Fruit fly (Drosophila melanogaster): ENCODE measurements around the gene CG32037.

Gene CG32037

dm6 chr3L:9461670-9462246 lies 30.3 kb downstream of the CG32037 start (continued):
- no peak for TF ChIP-seq Dp (GFP tag; optimal IDR thresholded peaks at IDR 0.05)
- no peak for TF ChIP-seq CG2120 (GFP tag; optimal IDR thresholded peaks at IDR 0.05)
- no peak for TF ChIP-seq CG34376 (GFP tag; optimal IDR thresholded peaks at IDR 0.05)
- no peak for TF ChIP-seq Tbp (GFP tag; optimal IDR thresholded peaks at IDR 0.05)
- TF ChIP-seq CG12391 (tag; optimal IDR thresholded peaks at IDR 0.05), result no peak
- no peak for TF ChIP-seq gcm (GFP tag; optimal IDR thresholded peaks at IDR 0.05)
- TF ChIP-seq CG8359 (GFP tag; optimal IDR thresholded peaks at IDR 0.05; ENCODE audit: borderline replicate concordance), result no peak
- no peak for TF ChIP-seq CG7928 (GFP tag; optimal IDR thresholded peaks at IDR 0.05)
- 0 out of 3 replicates have a peak, but pooled peaks have one; percentile 30 for TF ChIP-seq Opbp (GFP tag; IDR thresholded peaks at IDR 0.05; ENCODE audit: partially characterized antibody)
- TF ChIP-seq dan (GFP tag; IDR thresholded peaks at IDR 0.05), result no peak
- no peak for TF ChIP-seq CkIIα-i1 (GFP tag; IDR thresholded peaks at IDR 0.05)
- TF ChIP-seq sens (GFP tag), result peak; percentile 87
- TF ChIP-seq CG10654 (GFP tag; optimal IDR thresholded peaks at IDR 0.05), result peak; percentile 49
- 0 out of 2 replicates have a peak, but pooled peaks have one; percentile 31 for TF ChIP-seq CG11247 (GFP tag; IDR thresholded peaks at IDR 0.05)
- no peak for TF ChIP-seq emc (GFP tag; optimal IDR thresholded peaks at IDR 0.05)
- no peak for TF ChIP-seq TFAM (GFP tag; optimal IDR thresholded peaks at IDR 0.05)
- TF ChIP-seq CG10321 (GFP tag; IDR thresholded peaks at IDR 0.05), result no peak
- no peak for TF ChIP-seq pho (GFP tag; optimal IDR thresholded peaks at IDR 0.05)
- TF ChIP-seq CG7786 (GFP tag; optimal IDR thresholded peaks at IDR 0.05), result peak; percentile 27
- TF ChIP-seq ken (GFP tag; IDR thresholded peaks at IDR 0.05), result peak; percentile 54; the same call in 1 of the 3 replicates
- TF ChIP-seq gem (tag; optimal IDR thresholded peaks at IDR 0.05), result peak; percentile 18
- peak; percentile 20; the same call in 1 of the 2 replicates for TF ChIP-seq CG9932 (GFP tag; IDR thresholded peaks at IDR 0.05)
- no peak for TF ChIP-seq CG2875 (GFP tag; optimal IDR thresholded peaks at IDR 0.05)
- TF ChIP-seq HLHmδ (GFP tag; optimal IDR thresholded peaks at IDR 0.05), result peak; percentile 32
- peak; percentile 57; the same call in 1 of the 2 replicates for TF ChIP-seq Xrp1 (GFP tag; IDR thresholded peaks at IDR 0.05)
- no peak for TF ChIP-seq HLH3B (GFP tag; IDR thresholded peaks at IDR 0.05)
- peak; percentile 42; the same call in 2 of the 3 replicates for TF ChIP-seq otp (GFP tag; IDR thresholded peaks at IDR 0.05)
- peak; percentile 58 for TF ChIP-seq jumu (GFP tag; optimal IDR thresholded peaks at IDR 0.05)
- peak; percentile 31 for TF ChIP-seq chn (GFP tag; optimal IDR thresholded peaks at IDR 0.05)
- TF ChIP-seq Fer3 (tag; optimal IDR thresholded peaks at IDR 0.05), result peak; percentile 17
- TF ChIP-seq CG2889 (GFP tag; IDR thresholded peaks at IDR 0.05), result peak; percentile 45; the same call in 1 of the 3 replicates
- peak; percentile 44; the same call in 1 of the 2 replicates for TF ChIP-seq CG10366 (GFP tag; IDR thresholded peaks at IDR 0.05)
- TF ChIP-seq CG17568 (GFP tag; optimal IDR thresholded peaks at IDR 0.05), result peak; percentile 7
- no peak; the same call in 1 of the 2 replicates for TF ChIP-seq CG1024 (GFP tag; IDR thresholded peaks at IDR 0.05)
- TF ChIP-seq fu2 (GFP tag; optimal IDR thresholded peaks at IDR 0.05), result no peak
- TF ChIP-seq tgo (GFP tag; IDR thresholded peaks at IDR 0.05), result peak; percentile 21; the same call in 1 of the 3 replicates
- no peak for TF ChIP-seq CG11085 (GFP tag; IDR thresholded peaks at IDR 0.05)
- peak; percentile 43; the same call in 1 of the 4 replicates for TF ChIP-seq Gug (GFP tag; IDR thresholded peaks at IDR 0.05)
- TF ChIP-seq CG1529 (GFP tag; optimal IDR thresholded peaks at IDR 0.05), result no peak
- TF ChIP-seq vnd (GFP tag; IDR thresholded peaks at IDR 0.05; ENCODE audit: partially characterized antibody), result no peak
- TF ChIP-seq btn (GFP tag; optimal IDR thresholded peaks at IDR 0.05), result no peak
- no peak for TF ChIP-seq nerfin-2 (GFP tag; IDR thresholded peaks at IDR 0.05; ENCODE audit: partially characterized antibody)
- TF ChIP-seq bbx (GFP tag; IDR thresholded peaks at IDR 0.05; ENCODE audit: partially characterized antibody), result 0 out of 2 replicates have a peak, but pooled peaks have one; percentile 55
- peak; percentile 30 for TF ChIP-seq CG17186 (GFP tag; optimal IDR thresholded peaks at IDR 0.05)
- no peak for TF ChIP-seq CG32767 (GFP tag; IDR thresholded peaks at IDR 0.05)
- peak; percentile 18; the same call in 2 of the 3 replicates for TF ChIP-seq B-H1 (GFP tag; IDR thresholded peaks at IDR 0.05)
- TF ChIP-seq Ets97D (GFP tag; optimal IDR thresholded peaks at IDR 0.05), result no peak
- TF ChIP-seq sob (GFP tag; IDR thresholded peaks at IDR 0.05), result no peak; the same call in 1 of the 2 replicates
- TF ChIP-seq Drgx (GFP tag; IDR thresholded peaks at IDR 0.05), result peak; percentile 15; the same call in 1 of the 2 replicates
- no peak for TF ChIP-seq CG9797 (GFP tag; optimal IDR thresholded peaks at IDR 0.05)

All from whole organism, embryonic.